Worm (Caenorhabditis elegans): ENCODE data around the gene C55A6.11.

- TF ChIP-seq mec-3 (tag; optimal IDR thresholded peaks at IDR 0.05; ENCODE audit: borderline replicate concordance) (no peak), hlh-30 (tag; optimal IDR thresholded peaks at IDR 0.05; ENCODE audit: insufficient read depth) (no peak), fax-1 (tag; optimal IDR thresholded peaks at IDR 0.05) (no peak), dve-1 (tag; optimal IDR thresholded peaks at IDR 0.05) (no peak), unc-86 (tag; optimal IDR thresholded peaks at IDR 0.05) (no peak), ceh-18 (tag; optimal IDR thresholded peaks at IDR 0.05) (no peak), sdc-2 (tag; optimal IDR thresholded peaks at IDR 0.05) (no peak), ceh-34 (tag; optimal IDR thresholded peaks at IDR 0.05) (no peak), F13H6.1 (tag; optimal IDR thresholded peaks at IDR 0.05) (no peak), syd-9 (tag; optimal IDR thresholded peaks at IDR 0.05) (no peak), T23F11.4 (GFP tag; optimal IDR thresholded peaks at IDR 0.05) (no peak), pha-2 (tag; optimal IDR thresholded peaks at IDR 0.05) (no peak), elt-2 (tag; optimal IDR thresholded peaks at IDR 0.05) (no peak), pqm-1 (tag; optimal IDR thresholded peaks at IDR 0.05) (no peak)
These were observed 23.2 kb downstream of the C55A6.11 start, which contains the start of gene F38B7.2 for ce11 chrV:11543564-11543963.

Data from whole organism, late embryonic.